Worm (Caenorhabditis elegans): ENCODE results near the gene C08H9.16.

Gene C08H9.16

DNA sequence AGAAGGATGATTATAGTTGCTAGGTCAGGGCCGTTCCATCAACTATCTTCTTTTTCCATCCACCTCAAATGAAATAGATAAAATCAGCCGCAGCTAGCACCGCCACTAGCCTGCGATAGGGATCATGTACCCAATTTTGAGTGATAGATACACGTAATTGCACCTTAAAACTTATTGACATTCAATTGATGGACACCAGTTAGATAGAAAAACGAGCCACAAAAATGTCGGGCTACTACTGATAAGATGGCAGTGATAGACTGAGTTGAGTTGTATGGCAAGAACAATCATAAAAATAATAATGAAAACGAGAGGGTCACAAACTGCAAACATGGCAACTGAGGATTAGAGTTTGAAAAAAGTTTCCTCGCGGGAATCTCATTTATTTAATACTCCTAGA lies 755 bp upstream of the C08H9.16 start (continued):
- TF ChIP-seq daf-16 (GFP tag; optimal IDR thresholded peaks at IDR 0.05) (no peak), daf-16 (tag; optimal IDR thresholded peaks at IDR 0.05) (peak; percentile 53), dve-1 (tag; optimal IDR thresholded peaks at IDR 0.05; ENCODE audit: insufficient read depth) (peak; percentile 66), Y5F2A.4 (GFP tag; optimal IDR thresholded peaks at IDR 0.05) (no peak)

DNA sequence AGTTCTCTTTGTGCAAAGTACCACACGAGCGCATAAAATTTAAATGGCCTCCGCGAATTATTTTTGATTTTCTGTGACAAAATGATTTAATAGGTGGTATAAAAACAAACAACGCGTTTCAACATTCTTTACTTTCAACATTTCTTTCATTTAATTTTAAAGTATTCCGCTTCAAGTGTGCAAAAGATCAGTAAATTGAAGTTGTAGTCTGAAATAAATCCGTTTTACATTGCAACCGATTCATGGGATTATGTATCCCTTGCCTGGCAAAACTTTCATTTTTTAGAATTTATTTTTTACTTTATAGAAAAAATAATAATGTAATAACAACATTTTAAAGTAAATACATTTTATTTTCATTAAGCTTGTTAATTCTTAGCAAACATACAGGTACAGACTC lies 1.9 kb downstream of the C08H9.16 start, which contains the start of gene F26C11.1:
Gene F26C11.1, plus strand, starts transcription at position 301 of the 400 bp plus-strand sequence.
- no peak for TF ChIP-seq tra-1 (GFP tag; IDR thresholded peaks at IDR 0.05)
- TF ChIP-seq ceh-20 (GFP tag; IDR thresholded peaks at IDR 0.05): no peak
- no peak for TF ChIP-seq set-16 (GFP tag; IDR thresholded peaks at IDR 0.05)
- TF ChIP-seq skn-1 (tag; optimal IDR thresholded peaks at IDR 0.05): no peak
- no peak for TF ChIP-seq nhr-11 (tag; optimal IDR thresholded peaks at IDR 0.05)
- TF ChIP-seq dmd-9 (GFP tag; IDR thresholded peaks at IDR 0.05): no peak
- TF ChIP-seq hlh-11 (tag; optimal IDR thresholded peaks at IDR 0.05): no peak

DNA sequence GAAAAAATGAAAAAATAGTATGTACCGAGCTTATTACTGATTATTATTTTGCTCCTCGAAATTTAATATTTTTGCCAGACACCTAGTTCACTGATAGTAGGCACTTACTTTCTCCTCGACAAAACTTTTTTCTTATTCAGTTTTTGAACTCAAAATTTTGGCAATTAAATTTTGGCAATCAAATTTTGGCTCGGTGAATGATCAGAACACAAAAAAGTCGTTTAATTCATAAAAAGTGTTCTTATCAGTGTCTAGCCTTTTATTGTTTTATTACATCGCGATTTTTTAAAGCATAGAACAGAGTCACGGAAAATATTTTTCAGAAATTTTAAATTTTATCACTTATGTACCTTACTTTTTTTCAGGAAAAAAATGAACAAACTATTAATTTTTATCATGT lies 2.6 kb downstream of the C08H9.16 start:
- no peak for TF ChIP-seq ces-1 (GFP tag; optimal IDR thresholded peaks at IDR 0.05)
- no peak for TF ChIP-seq saeg-2 (GFP tag; IDR thresholded peaks at IDR 0.05)
- TF ChIP-seq aha-1 (tag): no peak
- TF ChIP-seq daf-16 (GFP tag; optimal IDR thresholded peaks at IDR 0.05): no peak
- TF ChIP-seq daf-16 (tag; optimal IDR thresholded peaks at IDR 0.05): peak; percentile 65
- TF ChIP-seq tag-97 (GFP tag; IDR thresholded peaks at IDR 0.05): no peak
- peak; percentile 13 for TF ChIP-seq pqm-1 (tag; optimal IDR thresholded peaks at IDR 0.05)
- TF ChIP-seq madf-9 (GFP tag; conservative IDR thresholded peaks at IDR 0.05): no peak
- TF ChIP-seq php-3 (GFP tag; IDR thresholded peaks at IDR 0.05): peak; percentile 95
- no peak for TF ChIP-seq daf-19 (GFP tag; conservative IDR thresholded peaks at IDR 0.05)
- no peak for TF ChIP-seq mdt-29 (GFP tag; IDR thresholded peaks at IDR 0.05)
- peak; percentile 47 for TF ChIP-seq dmd-6 (GFP tag; IDR thresholded peaks at IDR 0.05)
- TF ChIP-seq dve-1 (tag; optimal IDR thresholded peaks at IDR 0.05; ENCODE audit: insufficient read depth): peak; percentile 53

DNA sequence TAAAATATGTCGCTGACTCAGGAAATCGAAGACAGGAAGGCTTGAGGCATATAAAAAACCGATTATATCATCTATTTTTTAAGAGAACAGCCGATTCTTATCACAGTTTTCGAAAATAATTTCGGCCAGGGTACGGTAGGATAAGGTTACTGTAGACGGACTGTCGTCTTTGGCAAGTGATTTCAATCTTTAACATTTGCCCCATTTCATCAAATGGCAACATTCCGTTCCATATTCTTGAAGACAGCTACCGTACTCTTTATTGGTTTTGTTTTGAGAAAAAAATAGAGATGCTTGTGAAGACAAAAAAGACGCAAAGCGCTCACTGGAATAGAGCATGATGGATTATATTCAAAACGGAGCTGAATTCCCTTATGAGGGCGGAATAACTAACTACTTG lies 6.2 kb downstream of the C08H9.16 start:
- TF ChIP-seq lin-38 (GFP tag; IDR thresholded peaks at IDR 0.05): no peak
- TF ChIP-seq aha-1 (tag): peak; percentile 91

DNA sequence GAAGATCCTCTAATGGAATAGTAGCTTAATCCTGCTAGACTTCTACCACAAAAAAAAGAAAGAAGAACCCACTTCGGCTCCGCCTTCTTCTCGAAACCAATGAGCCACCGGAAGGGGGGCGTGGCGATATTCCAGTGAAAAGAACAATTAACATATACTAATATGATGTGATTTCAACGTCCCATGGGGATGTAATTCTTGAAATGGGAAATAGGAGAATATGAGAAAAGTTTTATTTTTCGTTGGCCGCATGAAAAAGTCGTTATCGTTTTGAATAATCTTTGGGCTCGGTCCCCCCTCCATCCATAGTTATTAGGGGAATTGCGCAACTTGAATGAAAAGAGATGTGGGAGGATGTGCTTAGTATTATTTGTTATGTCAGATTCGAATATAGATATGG lies 7.7 kb downstream of the C08H9.16 start, which contains the start of gene unc-4:
Gene unc-4, minus strand, starts transcription at position 101 of the 400 bp plus-strand sequence.
- TF ChIP-seq lin-15B (tag; optimal IDR thresholded peaks at IDR 0.05): no peak
- no peak for TF ChIP-seq rbr-2 (tag; optimal IDR thresholded peaks at IDR 0.05)
- no peak for TF ChIP-seq mxl-3 (GFP tag; optimal IDR thresholded peaks at IDR 0.05)
- TF ChIP-seq vab-7 (GFP tag; IDR thresholded peaks at IDR 0.05): no peak

DNA sequence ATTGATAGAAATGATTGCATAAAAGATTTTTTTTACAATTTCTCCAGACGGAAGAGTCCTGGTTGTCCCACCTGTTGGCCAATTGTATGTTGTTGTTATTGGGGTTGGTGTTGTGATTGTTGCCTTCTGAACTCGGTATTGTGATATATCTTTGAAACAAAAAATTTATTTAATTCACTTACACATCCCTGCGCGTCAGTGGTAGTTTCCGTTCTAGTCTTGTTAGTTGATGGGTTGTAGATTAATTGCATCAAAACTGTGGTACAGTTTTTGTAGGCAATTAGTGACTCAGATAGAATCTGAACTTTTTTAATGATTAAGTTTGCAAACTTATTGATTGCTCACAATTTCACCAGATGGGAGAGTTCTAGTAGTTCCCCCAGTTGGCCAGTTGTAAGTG lies 11.9 kb downstream of the C08H9.16 start:
- peak in 1 of 2 experiments; percentile 97 for TF ChIP-seq unc-62 (GFP tag; optimal IDR thresholded peaks at IDR 0.05 in 1 of 2)
- TF ChIP-seq unc-62 (tag; optimal IDR thresholded peaks at IDR 0.05): no peak
- TF ChIP-seq tag-97 (GFP tag; IDR thresholded peaks at IDR 0.05): no peak

DNA sequence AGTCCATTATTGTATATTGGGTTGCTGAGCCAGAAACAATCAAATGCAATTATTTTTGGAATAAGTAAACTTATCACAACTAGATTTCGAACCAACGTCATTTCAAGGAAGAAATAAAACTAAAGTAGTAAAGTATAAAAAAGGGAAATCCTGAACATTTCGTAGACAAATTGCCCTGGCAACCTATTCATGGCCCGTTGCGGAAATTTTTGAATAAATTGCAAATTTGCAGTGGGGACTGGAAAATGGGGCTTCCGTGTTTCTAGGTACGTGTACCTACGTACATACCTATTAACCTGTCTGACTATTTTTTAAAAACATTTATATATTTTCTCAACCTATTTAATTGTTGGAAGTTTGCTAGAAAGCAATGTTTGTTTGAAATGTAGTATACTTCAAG lies 22.4 kb downstream of the C08H9.16 start, which contains the start of gene F26C11.3:
Gene F26C11.3, minus strand, starts transcription at position 101 of the 400 bp plus-strand sequence.
- TF ChIP-seq saeg-2 (GFP tag; IDR thresholded peaks at IDR 0.05) (no peak), set-16 (GFP tag; IDR thresholded peaks at IDR 0.05) (no peak), zag-1 (tag; optimal IDR thresholded peaks at IDR 0.05) (no peak), F49E8.2 (tag; optimal IDR thresholded peaks at IDR 0.05; ENCODE audit: borderline replicate concordance) (no peak), lin-15B (tag; optimal IDR thresholded peaks at IDR 0.05) (no peak), lir-3 (tag; optimal IDR thresholded peaks at IDR 0.05) (no peak), F26F4.8 (GFP tag; conservative IDR thresholded peaks at IDR 0.05) (no peak), mxl-2 (GFP tag; conservative IDR thresholded peaks at IDR 0.05) (no peak), dpl-1 (GFP tag; optimal IDR thresholded peaks at IDR 0.05) (no peak), mdt-29 (GFP tag; IDR thresholded peaks at IDR 0.05) (no peak), zip-11 (GFP tag; IDR thresholded peaks at IDR 0.05) (no peak), ceh-44 (GFP tag; IDR thresholded peaks at IDR 0.05) (no peak), nhr-42 (GFP tag; IDR thresholded peaks at IDR 0.05) (no peak), nhr-41 (GFP tag; IDR thresholded peaks at IDR 0.05) (no peak), hmg-1.1 (GFP tag; IDR thresholded peaks at IDR 0.05) (no peak)

Data from whole organism, L4 larva.